Worm (Caenorhabditis elegans) whole organism, L4/young adult: Measurements from ENCODE around the gene R11E3.2.

ENCODE experiments used
- W03F9.2 ChIP-seq: fragments of 150-350 bp; optimal IDR thresholded peaks from 2 replicates; lab custom pipeline; 2014; ENCODE audit warnings: missing biosample characterization, missing genetic modification characterization
- dao-5 ChIP-seq: sonication (generic microtip); optimal IDR thresholded peaks from 2 replicates; lab custom pipeline; 2016; ENCODE audit warnings: missing genotype, missing genetic modification characterization, moderate library complexity, missing compliant biosample characterization
- him-1 ChIP-seq: sonication (generic microtip); optimal IDR thresholded peaks from 2 replicates; lab custom pipeline; 2016; ENCODE audit warnings: missing genotype, missing genetic modification reagents, missing genetic modification characterization, missing compliant biosample characterization

Gene R11E3.2

ce11 chrIV:4751814-4752213, 20.1 kb upstream of the R11E3.2 start, which contains the start of gene Y17G9B.4:
TSS of gene Y17G9B.4 (plus strand) at chrIV:4752119.
- TF ChIP-seq dao-5 (no peak), him-1 (no peak), W03F9.2 (no peak)

ce11 chrIV:4755929-4756655, 15.8 kb upstream of the R11E3.2 start, which contains the start of the genes fbxb-77 and Y17G9B.11:
TSS of gene fbxb-77 (minus strand) at chrIV:4756157.
TSS of gene Y17G9B.11 (plus strand) at chrIV:4756605.
- TF ChIP-seq dao-5 (no peak), W03F9.2 (no peak), him-1 (no peak)

- TF ChIP-seq him-1 (no peak), dao-5 (no peak), W03F9.2 (no peak)
Measured at ce11 chrIV:4758659-4759058, 13.2 kb upstream of the R11E3.2 start, which contains the start of gene Y17G9B.8. TSS of gene Y17G9B.8 (minus strand) at chrIV:4758840.

ce11 chrIV:4760378-4761084, 11.4 kb upstream of the R11E3.2 start, which contains the start of the genes memi-1 and cyp-31A3:
TSS of gene memi-1 (minus strand) at chrIV:4760428.
TSS of gene cyp-31A3 (plus strand) at chrIV:4761049.
- no peak for TF ChIP-seq W03F9.2
- no peak for TF ChIP-seq him-1
- TF ChIP-seq dao-5: no peak

- TF ChIP-seq him-1 (no peak), dao-5 (no peak), W03F9.2 (no peak)
Measured at ce11 chrIV:4763844-4764243, 8.0 kb upstream of the R11E3.2 start, which contains the start of gene Y17G9B.2. TSS of gene Y17G9B.2 (plus strand) at chrIV:4764144.

- TF ChIP-seq dao-5 (no peak), him-1 (no peak), W03F9.2 (no peak)
Measured at ce11 chrIV:4764422-4764821, 7.5 kb upstream of the R11E3.2 start, which contains the start of gene npp-26. TSS of gene npp-26 (plus strand) at chrIV:4764722.

- TF ChIP-seq him-1: no peak
Measured at ce11 chrIV:4776001-4776400, 4.1 kb downstream of the R11E3.2 start, which contains the start of gene R11E3.19. TSS of gene R11E3.19 (minus strand) at chrIV:4776101.

ce11 chrIV:4776501-4776900, 4.6 kb downstream of the R11E3.2 start:
- no peak for TF ChIP-seq him-1
- no peak for TF ChIP-seq dao-5
- TF ChIP-seq W03F9.2: no peak

ce11 chrIV:4780129-4780528, 8.2 kb downstream of the R11E3.2 start, which contains the start of gene set-15:
TSS of gene set-15 (minus strand) at chrIV:4780229.
- no peak for TF ChIP-seq him-1
- TF ChIP-seq W03F9.2: no peak
- no peak for TF ChIP-seq dao-5

- TF ChIP-seq him-1: no peak
- TF ChIP-seq dao-5: no peak
- no peak for TF ChIP-seq W03F9.2
Measured at ce11 chrIV:4781123-4781522, 9.2 kb downstream of the R11E3.2 start.

- TF ChIP-seq W03F9.2 (no peak), dao-5 (no peak), him-1 (no peak)
Measured at ce11 chrIV:4788332-4788731, 16.4 kb downstream of the R11E3.2 start, which contains the start of gene nhr-104. TSS of gene nhr-104 (minus strand) at chrIV:4788692.

- no peak for TF ChIP-seq dao-5
- no peak for TF ChIP-seq W03F9.2
- TF ChIP-seq him-1: no peak
Measured at ce11 chrIV:4789445-4789844, 17.6 kb downstream of the R11E3.2 start, which contains the start of gene R11E3.1. TSS of gene R11E3.1 (plus strand) at chrIV:4789745.

- TF ChIP-seq him-1 (no peak), dao-5 (no peak), W03F9.2 (no peak)
Measured at ce11 chrIV:4795111-4795510, 23.2 kb downstream of the R11E3.2 start.

ce11 chrIV:4799114-4799513, 27.2 kb downstream of the R11E3.2 start, which contains the start of gene eor-1:
TSS of gene eor-1 (minus strand) at chrIV:4799178.
- TF ChIP-seq dao-5 (no peak), W03F9.2 (peak; percentile 9)

ce11 chrIV:4802494-4802893, 30.6 kb downstream of the R11E3.2 start, which contains the start of gene dpf-7:
TSS of gene dpf-7 (minus strand) at chrIV:4802594.
- no peak for TF ChIP-seq W03F9.2
- no peak for TF ChIP-seq him-1
- no peak for TF ChIP-seq dao-5
